Fruit fly (Drosophila melanogaster) whole organism, prepupa: ENCODE results near the gene Icmt.
A peak's percentile ranks its signal among the peaks of the same experiment; 100 is the strongest.

Experiments used
- Blimp-1 ChIP-seq: fragments of 200-800 bp; sonication (Bioruptor generic); optimal IDR thresholded peaks from 3 replicates; lab custom pipeline; 2017; ENCODE audit warnings: missing biosample characterization, missing genetic modification characterization, mild to moderate bottlenecking, moderate library complexity, missing genetic modification reagents
- CG10669 ChIP-seq: fragments of 200-800 bp; sonication (Bioruptor generic); optimal IDR thresholded peaks from 3 replicates; lab custom pipeline; 2018; ENCODE audit warnings: missing biosample characterization, mild to moderate bottlenecking, missing genetic modification characterization, moderate library complexity
- CG11294 ChIP-seq: fragments of 200-800 bp; sonication (Bioruptor generic); IDR thresholded peaks from 2 replicates; pipeline ENCODE4 v1.3.6; 2022; ENCODE audit warnings: missing biosample characterization, missing genetic modification characterization
- CG11762 ChIP-seq: fragments of 200-800 bp; sonication (Bioruptor generic); optimal IDR thresholded peaks from 3 replicates; lab custom pipeline; 2016; ENCODE audit warnings: missing biosample characterization, missing genetic modification characterization; ENCODE audit not compliant: insufficient read depth
- CG11902 ChIP-seq: fragments of 200-800 bp; sonication (Bioruptor generic); optimal IDR thresholded peaks from 3 replicates; lab custom pipeline; 2016; ENCODE audit warnings: missing biosample characterization, missing genetic modification characterization
- CG15336 ChIP-seq: fragments of 200-800 bp; sonication (Bioruptor generic); IDR thresholded peaks from 2 replicates; pipeline ENCODE4 v1.3.6; 2022; ENCODE audit warnings: missing biosample characterization, missing genetic modification characterization
- CG1621 ChIP-seq: fragments of 200-800 bp; sonication (Bioruptor generic); optimal IDR thresholded peaks from 3 replicates; lab custom pipeline; 2018; ENCODE audit warnings: missing biosample characterization, mild to moderate bottlenecking, missing genetic modification characterization
- CG3032 ChIP-seq: fragments of 200-800 bp; optimal IDR thresholded peaks from 2 replicates; lab custom pipeline; 2019; ENCODE audit warnings: missing biosample characterization, mild to moderate bottlenecking, missing genetic modification characterization, moderate library complexity
- CG32006 ChIP-seq: fragments of 200-800 bp; sonication (Bioruptor generic); optimal IDR thresholded peaks from 3 replicates; lab custom pipeline; 2017; ENCODE audit warnings: missing biosample characterization, mild to moderate bottlenecking, missing genetic modification characterization
- CG3919 ChIP-seq: fragments of 200-800 bp; sonication (Bioruptor generic); optimal IDR thresholded peaks from 3 replicates; lab custom pipeline; 2016; ENCODE audit warnings: missing biosample characterization, missing genetic modification characterization
- CG4318 ChIP-seq: fragments of 200-800 bp; sonication (Bioruptor generic); optimal IDR thresholded peaks from 3 replicates; lab custom pipeline; 2017; ENCODE audit warnings: missing biosample characterization, mild to moderate bottlenecking, missing genetic modification characterization
- CG6163 ChIP-seq: fragments of 200-800 bp; sonication (Bioruptor generic); IDR thresholded peaks from 3 replicates; pipeline ENCODE4 v1.3.6; 2022; ENCODE audit warnings: missing biosample characterization, missing genetic modification characterization
- CG6276 ChIP-seq: fragments of 200-800 bp; sonication (Bioruptor generic); optimal IDR thresholded peaks from 2 replicates; lab custom pipeline; 2017; ENCODE audit warnings: missing biosample characterization, mild to moderate bottlenecking, missing genetic modification characterization
- CG6792 ChIP-seq: fragments of 200-800 bp; sonication (Bioruptor generic); optimal IDR thresholded peaks from 3 replicates; lab custom pipeline; 2016; ENCODE audit warnings: missing biosample characterization, missing genetic modification characterization
- CG6854 ChIP-seq: fragments of 200-800 bp; sonication (Bioruptor generic); optimal IDR thresholded peaks from 2 replicates; lab custom pipeline; 2017; ENCODE audit warnings: missing biosample characterization, mild to moderate bottlenecking, missing genetic modification characterization
- CG7368 ChIP-seq: fragments of 200-800 bp; sonication (Bioruptor generic); optimal IDR thresholded peaks from 3 replicates; lab custom pipeline; 2016; ENCODE audit warnings: missing biosample characterization, missing genetic modification characterization
- CG8119 ChIP-seq: fragments of 200-800 bp; sonication (Bioruptor generic); IDR thresholded peaks from 3 replicates; pipeline ENCODE4 v1.3.6; 2022; ENCODE audit warnings: missing biosample characterization, missing genetic modification characterization
- CG8319 ChIP-seq: fragments of 200-800 bp; sonication (Bioruptor generic); optimal IDR thresholded peaks from 3 replicates; lab custom pipeline; 2016; ENCODE audit warnings: missing biosample characterization, missing genetic modification characterization
- CG9139 ChIP-seq: fragments of 200-800 bp; sonication (Bioruptor generic); optimal IDR thresholded peaks from 3 replicates; lab custom pipeline; 2017; ENCODE audit warnings: missing biosample characterization, mild to moderate bottlenecking, missing genetic modification characterization
- Eip75B ChIP-seq: fragments of 200-800 bp; sonication (Bioruptor generic); optimal IDR thresholded peaks from 3 replicates; lab custom pipeline; 2016; ENCODE audit warnings: missing biosample characterization, missing genetic modification characterization
- Eip78C ChIP-seq: fragments of 200-800 bp; sonication (Bioruptor generic); peaks from one replicate; lab custom pipeline; 2016; ENCODE audit warnings: missing biosample characterization, missing genetic modification characterization
- Eip93F ChIP-seq: fragments of 200-800 bp; sonication (Bioruptor generic); optimal IDR thresholded peaks from 2 replicates; lab custom pipeline; 2016; ENCODE audit warnings: missing biosample characterization, mild to moderate bottlenecking, missing genetic modification characterization
- Ets21C ChIP-seq: fragments of 200-800 bp; sonication (Bioruptor generic); optimal IDR thresholded peaks from 3 replicates; lab custom pipeline; 2016; ENCODE audit warnings: missing biosample characterization, missing genetic modification characterization
- Ets96B ChIP-seq: fragments of 200-800 bp; optimal IDR thresholded peaks from 2 replicates; lab custom pipeline; 2019; ENCODE audit warnings: missing biosample characterization, mild to moderate bottlenecking, missing genetic modification characterization, moderate library complexity
- Hr38 ChIP-seq: sonication (Bioruptor generic); optimal IDR thresholded peaks from 2 replicates; lab custom pipeline; 2016; ENCODE audit warnings: missing biosample characterization, missing genetic modification characterization
- Hr39 ChIP-seq: fragments of 200-800 bp; sonication (Bioruptor generic); optimal IDR thresholded peaks from 2 replicates; lab custom pipeline; 2016; ENCODE audit warnings: missing biosample characterization, missing genetic modification characterization
- Hr4 ChIP-seq: fragments of 200-800 bp; sonication (Bioruptor generic); optimal IDR thresholded peaks from 3 replicates; lab custom pipeline; 2016; ENCODE audit warnings: missing biosample characterization, missing genetic modification characterization
- Lpt ChIP-seq: fragments of 200-800 bp; sonication (Bioruptor generic); optimal IDR thresholded peaks from 3 replicates; lab custom pipeline; 2016; ENCODE audit warnings: missing biosample characterization, missing genetic modification characterization
- OdsH ChIP-seq: fragments of 200-800 bp; sonication (Bioruptor generic); optimal IDR thresholded peaks from 3 replicates; lab custom pipeline; 2016; ENCODE audit warnings: missing biosample characterization, missing genetic modification characterization
- Smox ChIP-seq: fragments of 200-800 bp; sonication (Bioruptor generic); optimal IDR thresholded peaks from 3 replicates; lab custom pipeline; 2016; ENCODE audit warnings: missing biosample characterization, missing genetic modification characterization
- Sox14 ChIP-seq: fragments of 200-800 bp; sonication (Bioruptor generic); optimal IDR thresholded peaks from 3 replicates; lab custom pipeline; 2016; ENCODE audit warnings: missing biosample characterization, missing genetic modification characterization
- acj6 ChIP-seq: fragments of 200-800 bp; sonication (Bioruptor generic); optimal IDR thresholded peaks from 3 replicates; lab custom pipeline; 2016; ENCODE audit warnings: missing biosample characterization, missing genetic modification characterization
- cyc ChIP-seq: fragments of 200-800 bp; sonication (Bioruptor generic); optimal IDR thresholded peaks from 3 replicates; lab custom pipeline; 2016; ENCODE audit warnings: missing biosample characterization, missing genetic modification characterization
- dac ChIP-seq: fragments of 200-800 bp; sonication (Bioruptor generic); optimal IDR thresholded peaks from 2 replicates; lab custom pipeline; 2017; ENCODE audit warnings: missing biosample characterization, mild to moderate bottlenecking, missing genetic modification characterization
- eg ChIP-seq: fragments of 200-800 bp; sonication (Bioruptor generic); IDR thresholded peaks from 3 replicates; pipeline ENCODE4 v1.3.6; 2022; ENCODE audit warnings: missing biosample characterization, missing genetic modification characterization
- esn ChIP-seq: fragments of 200-800 bp; sonication (Bioruptor generic); optimal IDR thresholded peaks from 2 replicates; lab custom pipeline; 2016; ENCODE audit warnings: missing biosample characterization, mild to moderate bottlenecking, missing genetic modification characterization, moderate library complexity
- fd59A ChIP-seq: fragments of 200-800 bp; sonication (Bioruptor generic); optimal IDR thresholded peaks from 2 replicates; lab custom pipeline; 2017; ENCODE audit warnings: missing biosample characterization, mild to moderate bottlenecking, missing genetic modification characterization, missing genetic modification reagents
- fd85E ChIP-seq: fragments of 200-800 bp; sonication (Bioruptor generic); optimal IDR thresholded peaks from 3 replicates; lab custom pipeline; 2016; ENCODE audit warnings: missing biosample characterization, missing genetic modification characterization
- fkh ChIP-seq: fragments of 200-800 bp; sonication (Bioruptor generic); optimal IDR thresholded peaks from 3 replicates; lab custom pipeline; 2017; ENCODE audit warnings: missing biosample characterization, mild to moderate bottlenecking, missing genetic modification characterization, moderate library complexity
- lz ChIP-seq: fragments of 200-800 bp; sonication (Bioruptor generic); optimal IDR thresholded peaks from 3 replicates; lab custom pipeline; 2016; ENCODE audit warnings: missing biosample characterization, missing genetic modification characterization
- net ChIP-seq: fragments of 200-800 bp; sonication (Bioruptor generic); optimal IDR thresholded peaks from 3 replicates; lab custom pipeline; 2016; ENCODE audit warnings: missing biosample characterization, missing genetic modification characterization
- pdm3 ChIP-seq: fragments of 200-800 bp; sonication (Bioruptor generic); optimal IDR thresholded peaks from 3 replicates; lab custom pipeline; 2016; ENCODE audit warnings: missing biosample characterization, missing genetic modification characterization
- ss ChIP-seq, 2 experiments: fragments of 200-800 bp; sonication (Bioruptor generic); optimal IDR thresholded peaks; 2 replicates in 1 of 2; 3 replicates in 1 of 2; lab custom pipeline; 2017 to 2018; ENCODE audit warnings: mild to moderate bottlenecking in 2 of 2, missing biosample characterization in 2 of 2, missing genetic modification characterization in 2 of 2, moderate library complexity in 1 of 2
- svp ChIP-seq: fragments of 200-800 bp; sonication (Bioruptor generic); peaks from one replicate; lab custom pipeline; 2016; ENCODE audit warnings: missing biosample characterization, missing genetic modification characterization
- topi ChIP-seq: fragments of 200-800 bp; sonication (Bioruptor generic); optimal IDR thresholded peaks from 3 replicates; lab custom pipeline; 2016; ENCODE audit warnings: missing biosample characterization, missing genetic modification characterization
- vri ChIP-seq: fragments of 200-800 bp; sonication (Bioruptor generic); optimal IDR thresholded peaks from 3 replicates; lab custom pipeline; 2016; ENCODE audit warnings: missing biosample characterization, mild to moderate bottlenecking, missing genetic modification characterization

The Icmt gene

dm6 chr3L:13041292-13042067, 23.4 kb downstream of the Icmt start, which contains the start of gene RpS4 (continued):
- TF ChIP-seq fd59A (GFP tag; lab: Kevin White, UChicago) (peak; percentile 69), Eip93F (GFP tag; lab: Kevin White, UChicago) (no peak), CG6854 (GFP tag; lab: Kevin White, UChicago) (peak; percentile 99), CG6276 (GFP tag; lab: Kevin White, UChicago) (no peak), CG6163 (GFP tag; lab: Robert Waterston, UW) (peak; percentile 90), CG6792 (GFP tag; lab: Kevin White, UChicago) (peak; percentile 71), vri (GFP tag; lab: Kevin White, UChicago) (peak; percentile 86), CG1621 (tag; lab: Kevin White, UChicago) (peak; percentile 88), Hr39 (GFP tag; lab: Kevin White, UChicago) (peak; percentile 79), Ets96B (tag; lab: Kevin White, UChicago) (peak; percentile 59), CG10669 (GFP tag; lab: Kevin White, UChicago) (peak; percentile 75), svp (GFP tag; lab: Kevin White, UChicago) (peak; percentile 84), acj6 (GFP tag; lab: Kevin White, UChicago) (peak; percentile 65), CG15336 (GFP tag; lab: Robert Waterston, UW) (peak; percentile 65), CG4318 (no peak), Blimp-1 (GFP tag; lab: Kevin White, UChicago) (peak; percentile 79), CG8119 (GFP tag; lab: Robert Waterston, UW) (peak; percentile 50; the same call in 2 of the 3 replicates), Eip75B (peak; percentile 86), Smox (peak; percentile 70), esn (GFP tag; lab: Kevin White, UChicago) (peak; percentile 88), Hr4 (GFP tag; lab: Kevin White, UChicago) (no peak), topi (GFP tag; lab: Kevin White, UChicago) (peak; percentile 82), CG3032 (tag; lab: Kevin White, UChicago) (peak; percentile 69), Sox14 (peak; percentile 60), Hr38 (GFP tag; lab: Kevin White, UChicago) (no peak), CG32006 (peak; percentile 34), fd85E (GFP tag; lab: Kevin White, UChicago) (peak; percentile 89), Lpt (GFP tag; lab: Kevin White, UChicago) (no peak), lz (GFP tag; lab: Kevin White, UChicago) (peak; percentile 89), CG7368 (peak; percentile 85), OdsH (GFP tag; lab: Kevin White, UChicago) (peak; percentile 76), CG11762 (peak; percentile 73), CG8319 (GFP tag; lab: Kevin White, UChicago) (peak; percentile 64), eg (GFP tag; lab: Robert Waterston, UW) (peak; percentile 84), Eip78C (peak; percentile 96), pdm3 (peak; percentile 83), cyc (GFP tag; lab: Kevin White, UChicago) (peak; percentile 84)
- TF ChIP-seq, all 60 proteins: peak for 53

DNA sequence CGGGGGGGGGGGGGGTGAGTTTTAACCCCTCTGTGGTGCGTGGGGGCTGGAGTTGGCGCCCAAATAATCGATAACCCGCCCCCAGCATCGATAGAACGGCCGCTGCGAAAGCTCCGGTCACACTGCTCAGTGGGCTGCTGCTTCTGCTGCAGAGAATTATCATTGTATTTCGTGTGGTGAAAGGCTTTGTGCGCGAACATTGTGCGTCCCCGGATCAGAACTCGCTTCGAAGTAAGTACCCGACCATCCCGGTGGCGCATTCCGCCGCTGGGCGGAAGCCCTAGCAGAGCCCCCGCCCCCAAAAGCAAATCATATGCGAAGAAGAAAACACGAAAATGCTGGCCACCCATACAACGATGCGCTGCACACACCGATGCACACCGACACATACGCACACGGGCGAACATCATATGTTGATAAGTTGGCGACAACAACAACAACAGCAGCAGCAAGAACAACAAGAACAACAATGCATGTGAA, 26.3 kb downstream of the Icmt start, which contains the start of gene Syx13:
Syx13 (plus strand) TSS at position 100 of the 480 bp plus-strand sequence.
- TF ChIP-seq CG11902 (no peak), Hr39 (GFP tag; lab: Kevin White, UChicago) (no peak), fkh (GFP tag; lab: Kevin White, UChicago) (peak; percentile 74), Sox14 (peak; percentile 63), CG11294 (GFP tag; lab: Robert Waterston, UW) (no peak), topi (GFP tag; lab: Kevin White, UChicago) (peak; percentile 19), Ets21C (GFP tag; lab: Kevin White, UChicago) (no peak), net (GFP tag; lab: Kevin White, UChicago) (no peak), eg (GFP tag; lab: Robert Waterston, UW) (0 out of 3 replicates have a peak, but pooled peaks have one; percentile 12), esn (GFP tag; lab: Kevin White, UChicago) (peak; percentile 17), CG9139 (GFP tag; lab: Kevin White, UChicago) (no peak), dac (no peak), vri (GFP tag; lab: Kevin White, UChicago) (no peak), CG4318 (no peak), CG3919 (no peak), OdsH (GFP tag; lab: Kevin White, UChicago) (no peak), CG10669 (GFP tag; lab: Kevin White, UChicago) (no peak), Ets96B (tag; lab: Kevin White, UChicago) (peak; percentile 19), CG8119 (GFP tag; lab: Robert Waterston, UW) (no peak), acj6 (GFP tag; lab: Kevin White, UChicago) (no peak), CG7368 (no peak), Lpt (GFP tag; lab: Kevin White, UChicago) (no peak), CG6854 (GFP tag; lab: Kevin White, UChicago) (peak; percentile 38), CG11762 (no peak), Blimp-1 (GFP tag; lab: Kevin White, UChicago) (no peak), ss (GFP tag; optimal IDR thresholded peaks at IDR 0.05; lab: Kevin White, UChicago) (peak; percentile 29 to 33), CG6276 (GFP tag; lab: Kevin White, UChicago) (no peak)
